Worm (Caenorhabditis elegans): ENCODE measurements around the gene C10C5.4.
A peak's percentile ranks its signal among the peaks of the same experiment; 100 is the strongest.

The C10C5.4 gene

ce11 chrIV:9378272-9378671, at the start of gene C10C5.4:
C10C5.4 (plus strand) TSS chrIV:9378552.
- TF ChIP-seq elt-2 (tag; optimal IDR thresholded peaks at IDR 0.05) (peak; percentile 42), nfya-1 (tag; optimal IDR thresholded peaks at IDR 0.05; ENCODE audit: insufficient read depth) (no peak)

ce11 chrIV:9330755-9331154, 47.6 kb upstream of the C10C5.4 start, which contains the start of gene nspg-7.1:
nspg-7.1 (minus strand) TSS chrIV:9330855.
- TF ChIP-seq jun-1 (tag; optimal IDR thresholded peaks at IDR 0.05) (no peak), nhr-43 (tag; optimal IDR thresholded peaks at IDR 0.05; ENCODE audit: poor library complexity, severe bottlenecking) (no peak), skn-1 (tag; optimal IDR thresholded peaks at IDR 0.05) (no peak)

DNA sequence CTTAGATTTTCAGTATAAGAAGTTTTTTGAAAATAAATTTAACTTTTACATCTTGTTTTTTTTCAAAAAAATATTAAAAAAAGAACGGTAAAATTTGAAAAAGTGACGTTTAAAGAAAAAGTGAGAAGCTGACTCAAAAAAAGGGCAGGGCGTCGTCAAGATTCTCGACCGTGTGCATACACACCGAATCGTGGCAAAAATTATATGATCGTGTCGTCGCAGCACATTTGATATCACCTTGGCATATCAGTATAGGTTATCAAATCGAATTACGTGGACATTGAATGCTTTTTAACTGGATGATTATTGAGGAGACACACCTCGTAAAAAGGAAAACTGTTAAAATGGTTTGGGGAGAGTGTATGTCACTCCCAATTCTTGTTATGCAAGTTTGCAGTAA, 45.3 kb upstream of the C10C5.4 start:
- TF ChIP-seq pqm-1 (tag; optimal IDR thresholded peaks at IDR 0.05) (peak; percentile 57), ztf-11 (tag; optimal IDR thresholded peaks at IDR 0.05) (no peak), ceh-28 (tag; optimal IDR thresholded peaks at IDR 0.05) (no peak), elt-2 (tag; optimal IDR thresholded peaks at IDR 0.05) (peak; percentile 93), nhr-12 (tag; optimal IDR thresholded peaks at IDR 0.05) (no peak)

ce11 chrIV:9335552-9336251, 42.6 kb upstream of the C10C5.4 start, which contains the start of the genes coa-4 and T20D3.14:
coa-4 (minus strand) TSS chrIV:9335602.
T20D3.14 (minus strand) TSS chrIV:9335909.
- TF ChIP-seq pha-4 (tag; optimal IDR thresholded peaks at IDR 0.05) (peak; percentile 80), skn-1 (tag; optimal IDR thresholded peaks at IDR 0.05) (no peak), nhr-76 (tag; optimal IDR thresholded peaks at IDR 0.05) (no peak), lin-15B (tag; optimal IDR thresholded peaks at IDR 0.05) (peak; percentile 25), snpc-4 (tag; optimal IDR thresholded peaks at IDR 0.05) (peak; percentile 27), nfya-1 (tag; optimal IDR thresholded peaks at IDR 0.05; ENCODE audit: insufficient read depth) (peak; percentile 61), elt-2 (tag; optimal IDR thresholded peaks at IDR 0.05) (peak; percentile 75), hmg-11 (tag; optimal IDR thresholded peaks at IDR 0.05) (peak; percentile 2)

ce11 chrIV:9336538-9337090, 41.7 kb upstream of the C10C5.4 start, which contains the start of gene T20D3.5:
T20D3.5 (plus strand) TSS chrIV:9337040.
- TF ChIP-seq nhr-237 (tag; optimal IDR thresholded peaks at IDR 0.05) = no peak
- TF ChIP-seq ama-1 (optimal IDR thresholded peaks at IDR 0.05) = no peak
- no peak for TF ChIP-seq nhr-25 (tag; optimal IDR thresholded peaks at IDR 0.05)
- no peak for TF ChIP-seq nhr-23 (tag; optimal IDR thresholded peaks at IDR 0.05)
- TF ChIP-seq jun-1 (tag; optimal IDR thresholded peaks at IDR 0.05) = no peak
- TF ChIP-seq ceh-16 (tag; optimal IDR thresholded peaks at IDR 0.05) = no peak
- TF ChIP-seq zag-1 (tag; optimal IDR thresholded peaks at IDR 0.05) = no peak
- TF ChIP-seq nhr-67 (tag; optimal IDR thresholded peaks at IDR 0.05) = no peak
- no peak for TF ChIP-seq nhr-12 (tag; optimal IDR thresholded peaks at IDR 0.05)

- TF ChIP-seq pha-4 (tag; optimal IDR thresholded peaks at IDR 0.05) = no peak
- no peak for TF ChIP-seq ztf-11 (tag; optimal IDR thresholded peaks at IDR 0.05)
- no peak for TF ChIP-seq nhr-67 (tag; optimal IDR thresholded peaks at IDR 0.05)
These were observed 39.1 kb upstream of the C10C5.4 start, which contains the start of gene T20D3.6 for ce11 chrIV:9339205-9339604. T20D3.6 (minus strand) TSS chrIV:9339305.

DNA sequence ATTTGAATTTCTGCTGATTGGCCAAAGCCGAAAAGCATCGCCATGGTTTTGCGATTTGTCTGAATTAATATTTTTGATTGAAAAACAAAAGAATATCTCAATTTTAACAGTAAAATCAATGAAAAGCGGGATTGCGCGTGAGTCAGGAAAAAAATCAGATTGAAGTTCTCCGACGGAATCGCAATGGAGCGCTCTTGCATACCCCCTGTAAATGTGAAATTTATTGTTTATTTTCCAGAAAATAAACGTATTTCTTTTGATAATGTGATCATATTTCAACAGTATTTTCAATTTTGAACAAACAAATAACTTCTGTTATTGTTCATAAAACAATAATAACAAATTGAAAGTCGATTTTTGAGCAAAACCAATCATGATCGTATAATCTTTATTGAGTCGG, 36.8 kb upstream of the C10C5.4 start, which contains the start of gene vps-26:
TSS of gene vps-26 (minus strand) at position 200 of the 400 bp plus-strand sequence.
- TF ChIP-seq fkh-2 (tag; optimal IDR thresholded peaks at IDR 0.05) (no peak), pqm-1 (tag; optimal IDR thresholded peaks at IDR 0.05) (no peak), pha-4 (tag; optimal IDR thresholded peaks at IDR 0.05) (peak; percentile 81), egl-27 (tag; optimal IDR thresholded peaks at IDR 0.05) (no peak), ama-1 (optimal IDR thresholded peaks at IDR 0.05) (no peak), hmg-11 (tag; optimal IDR thresholded peaks at IDR 0.05) (peak; percentile 35), R02D3.7 (tag; optimal IDR thresholded peaks at IDR 0.05) (no peak), zag-1 (tag; optimal IDR thresholded peaks at IDR 0.05) (no peak), nhr-43 (tag; optimal IDR thresholded peaks at IDR 0.05; ENCODE audit: poor library complexity, severe bottlenecking) (no peak), unc-39 (tag; optimal IDR thresholded peaks at IDR 0.05) (no peak), daf-12 (tag; optimal IDR thresholded peaks at IDR 0.05) (no peak), ceh-16 (tag; optimal IDR thresholded peaks at IDR 0.05) (no peak), elt-1 (tag; optimal IDR thresholded peaks at IDR 0.05) (no peak), ceh-28 (tag; optimal IDR thresholded peaks at IDR 0.05) (no peak), jun-1 (tag; optimal IDR thresholded peaks at IDR 0.05) (no peak), lin-15B (tag; optimal IDR thresholded peaks at IDR 0.05) (peak; percentile 36), elt-2 (tag; optimal IDR thresholded peaks at IDR 0.05) (peak; percentile 10), nfya-1 (tag; optimal IDR thresholded peaks at IDR 0.05; ENCODE audit: insufficient read depth) (no peak), tbx-2 (tag; optimal IDR thresholded peaks at IDR 0.05) (no peak)
